Fruit fly (Drosophila melanogaster): ENCODE results near the gene mRpL13.

- TF ChIP-seq Hr96 (GFP tag; optimal IDR thresholded peaks at IDR 0.05), result no peak
- TF ChIP-seq Clk (GFP tag; optimal IDR thresholded peaks at IDR 0.05), result no peak
- no peak for TF ChIP-seq CG7045 (GFP tag; optimal IDR thresholded peaks at IDR 0.05)
These were observed 1.9 kb upstream of the mRpL13 start for dm6 chr2L:18860920-18861319.

All from whole organism, adult.